Fruit fly (Drosophila melanogaster) Kc167 (cell line): ENCODE data around the gene Clp.

Experiments
- Myc ChIP-seq: fragments of >200 bp; optimal IDR thresholded peaks from 2 replicates; lab custom pipeline; 2017; ENCODE audit warnings: missing external identifiers
- Sin3A ChIP-seq: fragments of >200 bp; optimal IDR thresholded peaks from 2 replicates; lab custom pipeline; 2018; ENCODE audit warnings: missing external identifiers
- h ChIP-seq: fragments of >200 bp; optimal IDR thresholded peaks from 3 replicates; lab custom pipeline; 2018; ENCODE audit warnings: missing external identifiers
- insv ChIP-seq: fragments of >200 bp; optimal IDR thresholded peaks from 3 replicates; lab custom pipeline; 2018; ENCODE audit warnings: missing external identifiers
- psq ChIP-seq: fragments of >200 bp; optimal IDR thresholded peaks from 2 replicates; lab custom pipeline; 2017; ENCODE audit warnings: missing external identifiers

DNA sequence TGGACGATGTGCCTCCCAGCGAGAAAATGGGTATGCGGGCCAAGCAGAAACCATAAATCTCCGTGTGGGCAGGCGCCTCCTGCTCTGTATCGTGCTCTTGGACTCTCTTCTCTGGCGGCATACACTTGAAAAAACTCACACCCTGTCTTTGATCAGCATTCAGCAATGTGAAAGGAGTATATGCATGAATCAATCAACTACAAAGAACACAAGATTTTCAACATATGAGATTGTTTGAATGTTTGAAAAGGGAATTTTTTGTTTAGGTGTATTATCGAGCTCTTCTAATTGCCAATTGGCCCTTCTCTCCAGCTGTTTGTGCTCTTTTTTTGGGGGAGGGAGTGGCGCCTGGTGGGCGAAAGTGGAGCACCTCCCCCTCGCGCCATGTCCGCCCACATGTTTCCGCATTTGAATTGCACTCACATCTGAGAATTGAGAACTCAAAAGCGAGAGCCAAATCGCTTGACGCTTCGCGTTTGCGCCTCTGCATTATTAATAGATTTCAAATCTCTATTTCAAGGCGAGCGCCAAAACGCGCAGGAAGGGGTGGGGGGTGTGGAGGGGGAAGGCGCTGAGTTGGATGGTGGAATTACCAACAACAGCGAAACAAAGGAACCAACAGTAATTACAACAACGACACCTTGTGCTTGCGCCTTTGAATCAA, 25.7 kb downstream of the Clp start:
- TF ChIP-seq psq (no peak), Sin3A (lab: Kevin White, UChicago) (no peak), Myc (lab: Kevin White, UChicago) (no peak), h (lab: Kevin White, UChicago) (no peak), insv (lab: Kevin White, UChicago) (no peak)
